Worm (Caenorhabditis elegans) whole organism, mixed stage, embryonic: ENCODE measurements around the gene aexr-2.

Experiments used
- M03D4.4 ChIP-seq: sonication (generic microtip); optimal IDR thresholded peaks from 2 replicates; lab custom pipeline; 2017; ENCODE audit warnings: mild to moderate bottlenecking, missing genetic modification characterization, missing compliant biosample characterization
- bed-3 ChIP-seq: fragments of 200-800 bp; sonication (Bioruptor generic); optimal IDR thresholded peaks from 3 replicates; lab custom pipeline; 2018; ENCODE audit warnings: mild to moderate bottlenecking, missing genetic modification characterization, moderate library complexity, missing compliant biosample characterization
- blmp-1 ChIP-seq: fragments of 150-350 bp; optimal IDR thresholded peaks from 2 replicates; lab custom pipeline; 2014; ENCODE audit warnings: missing biosample characterization, missing genetic modification characterization
- ceh-39 ChIP-seq: fragments of 150-350 bp; optimal IDR thresholded peaks from 2 replicates; lab custom pipeline; 2014; ENCODE audit warnings: missing biosample characterization, missing genetic modification characterization
- ceh-43 ChIP-seq: fragments of 200-800 bp; sonication (Bioruptor generic); optimal IDR thresholded peaks from 2 replicates; lab custom pipeline; 2018; ENCODE audit warnings: mild to moderate bottlenecking, missing genetic modification characterization, moderate library complexity, missing compliant biosample characterization
- ceh-83 ChIP-seq: fragments of 200-800 bp; sonication (Bioruptor generic); optimal IDR thresholded peaks from 2 replicates; lab custom pipeline; 2018; ENCODE audit warnings: mild to moderate bottlenecking, missing genetic modification characterization, missing compliant biosample characterization
- ces-1 ChIP-seq: fragments of 150-350 bp; optimal IDR thresholded peaks from 2 replicates; lab custom pipeline; 2014; ENCODE audit warnings: missing biosample characterization, missing genetic modification reagents, missing genetic modification characterization
- cnd-1 ChIP-seq: fragments of 200-800 bp; sonication (Bioruptor generic); optimal IDR thresholded peaks from 2 replicates; lab custom pipeline; 2018; ENCODE audit warnings: mild to moderate bottlenecking, missing genetic modification characterization, missing compliant biosample characterization
- drap-1 ChIP-seq: fragments of 200-800 bp; sonication (Bioruptor generic); optimal IDR thresholded peaks from 3 replicates; lab custom pipeline; 2018; ENCODE audit warnings: mild to moderate bottlenecking, missing genetic modification characterization, missing compliant biosample characterization
- elt-1 ChIP-seq: sonication (generic microtip); optimal IDR thresholded peaks from 2 replicates; lab custom pipeline; 2017; ENCODE audit warnings: missing genetic modification characterization, mild to moderate bottlenecking, missing compliant biosample characterization, antibody characterized with exemption, moderate library complexity, borderline replicate concordance; ENCODE audit not compliant: insufficient read depth
- elt-3 ChIP-seq: fragments of 150-350 bp; optimal IDR thresholded peaks from 2 replicates; lab custom pipeline; 2014; ENCODE audit warnings: missing biosample characterization, missing genetic modification characterization
- flh-1 ChIP-seq: fragments of 200-800 bp; sonication (Bioruptor generic); optimal IDR thresholded peaks from 2 replicates; lab custom pipeline; 2018; ENCODE audit warnings: mild to moderate bottlenecking, missing genetic modification characterization, moderate library complexity, missing compliant biosample characterization
- ham-2 ChIP-seq: fragments of 200-800 bp; sonication (Bioruptor generic); optimal IDR thresholded peaks from 2 replicates; lab custom pipeline; 2018; ENCODE audit warnings: mild to moderate bottlenecking, missing genetic modification characterization, missing compliant biosample characterization
- hlh-1 ChIP-seq: fragments of 150-350 bp; optimal IDR thresholded peaks from 2 replicates; lab custom pipeline; 2014; ENCODE audit warnings: missing biosample characterization, missing genetic modification reagents, missing genetic modification characterization
- lin-13 ChIP-seq: fragments of 150-350 bp; optimal IDR thresholded peaks from 2 replicates; lab custom pipeline; 2014; ENCODE audit warnings: missing biosample characterization, missing genetic modification characterization
- lin-32 ChIP-seq: fragments of 200-800 bp; sonication (Bioruptor generic); optimal IDR thresholded peaks from 2 replicates; lab custom pipeline; 2018; ENCODE audit warnings: mild to moderate bottlenecking, missing genetic modification characterization, missing compliant biosample characterization
- lsy-2 ChIP-seq: fragments of 150-350 bp; optimal IDR thresholded peaks from 2 replicates; lab custom pipeline; 2014; ENCODE audit warnings: missing biosample characterization, missing genetic modification characterization
- mab-5 ChIP-seq: fragments of 150-350 bp; optimal IDR thresholded peaks from 2 replicates; lab custom pipeline; 2014; ENCODE audit warnings: missing biosample characterization, missing genetic modification characterization
- mep-1 ChIP-seq: fragments of 150-350 bp; optimal IDR thresholded peaks from 2 replicates; lab custom pipeline; 2017; ENCODE audit warnings: missing biosample characterization, missing genetic modification reagents, missing genetic modification characterization, inconsistent platforms
- mls-2 ChIP-seq: sonication (generic microtip); optimal IDR thresholded peaks from 2 replicates; lab custom pipeline; 2016; ENCODE audit warnings: mild to moderate bottlenecking, missing genetic modification characterization, moderate library complexity, missing compliant biosample characterization
- nhr-12 ChIP-seq: fragments of 150-350 bp; optimal IDR thresholded peaks from 2 replicates; lab custom pipeline; 2014; ENCODE audit warnings: missing biosample characterization, missing genetic modification characterization
- nhr-2 ChIP-seq: fragments of 150-350 bp; optimal IDR thresholded peaks from 2 replicates; lab custom pipeline; 2014; ENCODE audit warnings: missing biosample characterization, missing genetic modification characterization
- nhr-28 ChIP-seq: fragments of 150-350 bp; optimal IDR thresholded peaks from 2 replicates; lab custom pipeline; 2014; ENCODE audit warnings: missing biosample characterization, missing genetic modification characterization
- nhr-76 ChIP-seq: sonication (generic microtip); optimal IDR thresholded peaks from 2 replicates; lab custom pipeline; 2017; ENCODE audit warnings: missing biosample characterization, missing genetic modification characterization
- pha-4 ChIP-seq: fragments of 150-350 bp; optimal IDR thresholded peaks from 2 replicates; lab custom pipeline; 2018; ENCODE audit warnings: missing biosample characterization, missing genetic modification reagents, missing genetic modification characterization
- sem-2 ChIP-seq: fragments of 200-800 bp; sonication (Bioruptor generic); optimal IDR thresholded peaks from 2 replicates; lab custom pipeline; 2018; ENCODE audit warnings: mild to moderate bottlenecking, missing genetic modification characterization, missing compliant biosample characterization
- sptf-1 ChIP-seq: sonication (generic microtip); optimal IDR thresholded peaks from 2 replicates; lab custom pipeline; 2017; ENCODE audit warnings: mild to moderate bottlenecking, missing genetic modification characterization, moderate library complexity, missing compliant biosample characterization
- tbx-8 ChIP-seq: fragments of 200-800 bp; sonication (Bioruptor generic); optimal IDR thresholded peaks from 2 replicates; lab custom pipeline; 2018; ENCODE audit warnings: mild to moderate bottlenecking, missing genetic modification characterization, moderate library complexity, missing compliant biosample characterization
- unc-120 ChIP-seq: sonication (generic microtip); optimal IDR thresholded peaks from 2 replicates; lab custom pipeline; 2017; ENCODE audit warnings: missing genetic modification characterization, missing compliant biosample characterization; ENCODE audit not compliant: poor library complexity, severe bottlenecking
- unc-39 ChIP-seq: fragments of 150-350 bp; optimal IDR thresholded peaks from 2 replicates; lab custom pipeline; 2014; ENCODE audit warnings: missing biosample characterization, missing genetic modification characterization
- unc-62 ChIP-seq: fragments of 150-350 bp; optimal IDR thresholded peaks from 2 replicates; lab custom pipeline; 2014; ENCODE audit warnings: missing biosample characterization, missing genetic modification reagents, missing genetic modification characterization
- zip-8 ChIP-seq: fragments of 150-350 bp; optimal IDR thresholded peaks from 2 replicates; lab custom pipeline; 2014; ENCODE audit warnings: missing biosample characterization, missing genetic modification characterization
- ztf-11 ChIP-seq: fragments of 150-350 bp; optimal IDR thresholded peaks from 2 replicates; lab custom pipeline; 2014; ENCODE audit warnings: missing biosample characterization, missing genetic modification characterization

aexr-2 gene

ce11 chrX:6649573-6649972, 18.2 kb upstream of the aexr-2 start:
- TF ChIP-seq ceh-43 (no peak), pha-4 (tag; lab: Kevin White, UChicago) (no peak), ces-1 (GFP tag; lab: Kevin White, UChicago) (no peak), hlh-1 (tag; lab: Kevin White, UChicago) (no peak), mls-2 (tag; lab: Kevin White, UChicago) (no peak), lsy-2 (tag; lab: Kevin White, UChicago) (no peak), nhr-2 (tag; lab: Kevin White, UChicago) (no peak), ztf-11 (tag; lab: Kevin White, UChicago) (no peak), ceh-39 (no peak), sptf-1 (no peak), ceh-83 (no peak), cnd-1 (no peak)

- TF ChIP-seq unc-120 (no peak), ham-2 (GFP tag; lab: Kevin White, UChicago) (no peak), elt-3 (no peak), pha-4 (tag; lab: Kevin White, UChicago) (no peak), flh-1 (GFP tag; lab: Kevin White, UChicago) (no peak), blmp-1 (no peak), nhr-2 (tag; lab: Kevin White, UChicago) (no peak), ces-1 (GFP tag; lab: Kevin White, UChicago) (no peak), sptf-1 (no peak)
Observed at ce11 chrX:6646387-6647061, 15.2 kb upstream of the aexr-2 start.

ce11 chrX:6644971-6645704, 13.8 kb upstream of the aexr-2 start, which contains the start of gene C56E10.3:
C56E10.3 (plus strand) TSS chrX:6645654.
- TF ChIP-seq mab-5 (tag; lab: Kevin White, UChicago) (no peak), unc-39 (tag; lab: Kevin White, UChicago) (no peak), tbx-8 (GFP tag; lab: Kevin White, UChicago) (no peak), elt-1 (tag; lab: Kevin White, UChicago) (no peak)

- no peak for TF ChIP-seq lin-13
- TF ChIP-seq mep-1 = no peak
- TF ChIP-seq ces-1 (GFP tag; lab: Kevin White, UChicago) = no peak
- no peak for TF ChIP-seq elt-1 (tag; lab: Kevin White, UChicago)
- no peak for TF ChIP-seq sem-2 (GFP tag; lab: Kevin White, UChicago)
- TF ChIP-seq ham-2 (GFP tag; lab: Kevin White, UChicago) = no peak
- TF ChIP-seq nhr-28 (tag; lab: Kevin White, UChicago) = no peak
- TF ChIP-seq M03D4.4 (tag; lab: Kevin White, UChicago) = no peak
- no peak for TF ChIP-seq elt-3
Observed at ce11 chrX:6642798-6643197, 11.5 kb upstream of the aexr-2 start.

ce11 chrX:6641509-6641908, 10.2 kb upstream of the aexr-2 start:
- TF ChIP-seq bed-3 = no peak
- no peak for TF ChIP-seq ceh-83
- TF ChIP-seq nhr-28 (tag; lab: Kevin White, UChicago) = no peak
- TF ChIP-seq mab-5 (tag; lab: Kevin White, UChicago) = no peak
- TF ChIP-seq nhr-12 (tag; lab: Kevin White, UChicago) = no peak
- no peak for TF ChIP-seq nhr-2 (tag; lab: Kevin White, UChicago)
- no peak for TF ChIP-seq lin-32
- TF ChIP-seq nhr-76 (tag; lab: Kevin White, UChicago) = no peak
- TF ChIP-seq hlh-1 (tag; lab: Kevin White, UChicago) = no peak
- no peak for TF ChIP-seq cnd-1
- TF ChIP-seq mls-2 (tag; lab: Kevin White, UChicago) = no peak
- TF ChIP-seq elt-3 = no peak
- TF ChIP-seq flh-1 (GFP tag; lab: Kevin White, UChicago) = no peak
- no peak for TF ChIP-seq drap-1 (GFP tag; lab: Kevin White, UChicago)
- TF ChIP-seq lsy-2 (tag; lab: Kevin White, UChicago) = no peak
- TF ChIP-seq unc-62 (GFP tag; lab: Kevin White, UChicago) = no peak
- no peak for TF ChIP-seq zip-8 (tag; lab: Kevin White, UChicago)
- no peak for TF ChIP-seq mep-1
- no peak for TF ChIP-seq ces-1 (GFP tag; lab: Kevin White, UChicago)
